Worm (Caenorhabditis elegans) whole organism, L1 larva: ENCODE measurements around the gene C49C8.8.

Experiments
- aha-1 ChIP-seq: fragments of 150-350 bp; optimal IDR thresholded peaks from 2 replicates; lab custom pipeline; 2014; ENCODE audit warnings: missing biosample characterization, missing genetic modification characterization
- ama-1 ChIP-seq: fragments of 150-350 bp; optimal IDR thresholded peaks from 2 replicates; lab custom pipeline; 2014
- nhr-11 ChIP-seq: fragments of 150-350 bp; optimal IDR thresholded peaks from 2 replicates; lab custom pipeline; 2014; ENCODE audit warnings: missing biosample characterization, missing genetic modification characterization
- nhr-19 ChIP-seq: fragments of 200-800 bp; sonication (Bioruptor generic); conservative IDR thresholded peaks from 2 replicates; pipeline ENCODE4 v1.3.6; 2022; ENCODE audit warnings: missing genetic modification characterization, missing compliant biosample characterization
- nhr-77 ChIP-seq: fragments of 150-350 bp; optimal IDR thresholded peaks from 2 replicates; lab custom pipeline; 2014; ENCODE audit warnings: missing biosample characterization, missing genetic modification characterization
- sptf-1 ChIP-seq: fragments of 150-350 bp; optimal IDR thresholded peaks from 2 replicates; lab custom pipeline; 2014; ENCODE audit warnings: missing biosample characterization, missing genetic modification characterization

DNA sequence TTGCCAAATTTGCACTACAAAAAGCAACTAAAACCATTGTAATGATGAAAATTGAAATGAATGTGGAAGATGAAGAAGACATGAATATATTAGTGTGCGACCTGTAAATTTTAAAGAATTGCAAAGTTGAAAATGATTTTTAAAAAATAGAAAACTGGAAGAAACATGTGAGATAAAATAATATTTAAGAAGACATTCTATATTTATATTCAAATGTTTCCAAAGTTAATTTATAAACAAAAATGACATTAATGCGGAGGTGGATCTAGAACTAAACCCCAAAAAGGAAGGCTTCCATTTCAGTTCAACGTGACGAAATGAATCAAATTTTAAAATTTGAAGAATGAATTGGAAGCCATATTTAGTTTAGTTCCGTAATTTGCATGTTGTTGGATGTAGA lies 27.3 kb downstream of the C49C8.8 start, which contains the start of gene nlp-60:
- TF ChIP-seq nhr-19 (GFP tag; lab: Robert Waterston, UW) (no peak), nhr-77 (tag; lab: Kevin White, UChicago) (no peak), nhr-11 (tag; lab: Kevin White, UChicago) (no peak), sptf-1 (no peak), aha-1 (no peak), ama-1 (no peak)
